Worm (Caenorhabditis elegans) whole organism, early embryonic: ENCODE measurements around the gene C07H4.1.

Experiments used
- F13C5.2 ChIP-seq: sonication (generic microtip); optimal IDR thresholded peaks from 2 replicates; lab custom pipeline; 2017; ENCODE audit warnings: mild to moderate bottlenecking, missing genetic modification characterization, inconsistent platforms, missing compliant biosample characterization
- ama-1 ChIP-seq: fragments of 150-350 bp; optimal IDR thresholded peaks from 2 replicates; lab custom pipeline; 2014
- ceh-13 ChIP-seq: fragments of 200-800 bp; sonication (Bioruptor generic); optimal IDR thresholded peaks from 2 replicates; lab custom pipeline; 2018; ENCODE audit warnings: mild to moderate bottlenecking, missing genetic modification characterization, missing compliant biosample characterization
- ceh-36 ChIP-seq: sonication (generic microtip); optimal IDR thresholded peaks from 2 replicates; lab custom pipeline; 2016; ENCODE audit warnings: missing genetic modification characterization, inconsistent platforms, missing compliant biosample characterization
- flt-1 ChIP-seq: fragments of 200-800 bp; sonication (Bioruptor generic); IDR thresholded peaks from 2 replicates; pipeline ENCODE4 v1.3.6; 2022; ENCODE audit warnings: missing genetic modification characterization, missing compliant biosample characterization
- hmg-4 ChIP-seq: fragments of 200-800 bp; sonication (Bioruptor generic); optimal IDR thresholded peaks from 2 replicates; lab custom pipeline; 2018; ENCODE audit warnings: mild to moderate bottlenecking, missing genetic modification characterization, missing compliant biosample characterization
- hnd-1 ChIP-seq: sonication (generic microtip); optimal IDR thresholded peaks from 2 replicates; lab custom pipeline; 2016; ENCODE audit warnings: missing genetic modification characterization, missing compliant biosample characterization
- pes-1 ChIP-seq: fragments of 200-800 bp; sonication (Bioruptor generic); IDR thresholded peaks from 2 replicates; pipeline ENCODE4 v1.3.6; 2022; ENCODE audit warnings: missing genetic modification reagents, missing genetic modification characterization, missing compliant biosample characterization

DNA sequence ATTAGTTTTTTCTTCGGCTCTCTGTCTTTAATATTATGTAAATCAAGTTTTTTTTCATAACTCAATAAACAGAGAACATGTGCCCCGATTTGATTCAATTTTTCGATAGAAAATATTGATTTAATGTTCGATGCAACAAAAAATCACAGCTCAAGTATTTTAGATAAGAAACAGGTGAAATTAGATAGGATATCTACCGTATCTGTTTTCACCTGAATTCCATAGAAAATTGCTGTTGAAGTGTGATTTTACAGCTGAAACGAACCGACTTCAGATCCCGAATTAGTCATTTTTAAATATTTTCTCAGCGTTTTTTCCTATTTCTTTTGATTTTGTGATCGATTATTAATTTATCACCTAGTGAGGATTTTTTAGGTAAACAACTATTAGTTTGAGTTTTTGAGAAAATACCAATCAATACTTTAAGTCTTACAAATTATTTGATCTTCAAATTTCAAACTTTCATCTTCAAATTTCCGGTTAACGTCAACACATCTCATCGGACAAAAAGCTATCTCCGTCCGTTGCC lies 45.8 kb upstream of the C07H4.1 start, which contains the start of gene Y9C2UA.1:
- TF ChIP-seq ama-1 (lab: Kevin White, UChicago) (no peak), F13C5.2 (no peak), hnd-1 (tag; lab: Kevin White, UChicago) (no peak), ceh-13 (no peak), pes-1 (no peak), hmg-4 (no peak), flt-1 (GFP tag; lab: Robert Waterston, UW) (no peak), ceh-36 (tag; lab: Kevin White, UChicago) (no peak)
